Fruit fly (Drosophila melanogaster) whole organism, prepupa: ENCODE measurements around the gene CG13408.

Source experiments
- CG3032 ChIP-seq: fragments of 200-800 bp; optimal IDR thresholded peaks from 2 replicates; lab custom pipeline; 2019; ENCODE audit warnings: missing biosample characterization, mild to moderate bottlenecking, missing genetic modification characterization, moderate library complexity
- CG31627 ChIP-seq: fragments of 200-800 bp; sonication (Bioruptor generic); optimal IDR thresholded peaks from 3 replicates; lab custom pipeline; 2016; ENCODE audit warnings: missing biosample characterization, missing genetic modification characterization
- CG4318 ChIP-seq: fragments of 200-800 bp; sonication (Bioruptor generic); optimal IDR thresholded peaks from 3 replicates; lab custom pipeline; 2017; ENCODE audit warnings: missing biosample characterization, mild to moderate bottlenecking, missing genetic modification characterization
- CG6276 ChIP-seq: fragments of 200-800 bp; sonication (Bioruptor generic); optimal IDR thresholded peaks from 2 replicates; lab custom pipeline; 2017; ENCODE audit warnings: missing biosample characterization, mild to moderate bottlenecking, missing genetic modification characterization
- CG6808 ChIP-seq: fragments of 200-800 bp; sonication (Bioruptor generic); optimal IDR thresholded peaks from 3 replicates; lab custom pipeline; 2017; ENCODE audit warnings: missing biosample characterization, missing genetic modification characterization, mild to moderate bottlenecking, moderate library complexity, missing genetic modification reagents
- CG6854 ChIP-seq: fragments of 200-800 bp; sonication (Bioruptor generic); optimal IDR thresholded peaks from 2 replicates; lab custom pipeline; 2017; ENCODE audit warnings: missing biosample characterization, mild to moderate bottlenecking, missing genetic modification characterization
- Eip78C ChIP-seq: fragments of 200-800 bp; sonication (Bioruptor generic); peaks from one replicate; lab custom pipeline; 2016; ENCODE audit warnings: missing biosample characterization, missing genetic modification characterization
- OdsH ChIP-seq: fragments of 200-800 bp; sonication (Bioruptor generic); optimal IDR thresholded peaks from 3 replicates; lab custom pipeline; 2016; ENCODE audit warnings: missing biosample characterization, missing genetic modification characterization
- pdm3 ChIP-seq: fragments of 200-800 bp; sonication (Bioruptor generic); optimal IDR thresholded peaks from 3 replicates; lab custom pipeline; 2016; ENCODE audit warnings: missing biosample characterization, missing genetic modification characterization
- ss ChIP-seq, 2 experiments: fragments of 200-800 bp; sonication (Bioruptor generic); optimal IDR thresholded peaks; 2 replicates in 1 of 2; 3 replicates in 1 of 2; lab custom pipeline; 2017 to 2018; ENCODE audit warnings: mild to moderate bottlenecking in 2 of 2, missing biosample characterization in 2 of 2, missing genetic modification characterization in 2 of 2, moderate library complexity in 1 of 2

DNA sequence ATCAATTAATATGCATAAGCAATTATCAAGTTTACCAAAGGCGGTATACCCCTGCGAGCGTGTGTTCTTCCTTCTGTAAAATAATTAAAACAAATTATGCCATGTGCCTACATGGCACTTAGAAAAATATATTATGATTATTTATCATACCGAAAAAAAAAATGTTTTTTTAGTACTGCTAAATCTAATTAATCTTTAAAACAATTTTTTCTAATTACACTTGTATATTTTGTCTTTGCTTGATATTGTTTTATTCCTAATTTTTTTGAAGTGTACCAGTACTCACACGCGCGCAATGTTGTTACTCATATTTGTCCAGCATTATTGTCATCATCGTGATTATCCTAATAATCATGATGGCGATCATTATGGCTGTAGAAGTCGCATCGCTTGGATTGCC lies 43.2 kb downstream of the CG13408 start:
- TF ChIP-seq CG3032 (tag; lab: Kevin White, UChicago), result no peak
- TF ChIP-seq CG31627 (GFP tag; lab: Kevin White, UChicago), result no peak
- TF ChIP-seq pdm3 (GFP tag; lab: Kevin White, UChicago), result no peak
- no peak for TF ChIP-seq ss (GFP tag; optimal IDR thresholded peaks at IDR 0.05; lab: Kevin White, UChicago)
- TF ChIP-seq OdsH (GFP tag; lab: Kevin White, UChicago), result no peak
- TF ChIP-seq CG6276 (GFP tag; lab: Kevin White, UChicago), result no peak
- no peak for TF ChIP-seq Eip78C
- TF ChIP-seq CG6854 (GFP tag; lab: Kevin White, UChicago), result no peak
- no peak for TF ChIP-seq CG6808 (GFP tag; lab: Kevin White, UChicago)
- no peak for TF ChIP-seq CG4318
